Fruit fly (Drosophila melanogaster): ENCODE data around the gene Ir68a.
A peak's percentile ranks its signal among the peaks of the same experiment; 100 is the strongest.

Gene Ir68a

DNA sequence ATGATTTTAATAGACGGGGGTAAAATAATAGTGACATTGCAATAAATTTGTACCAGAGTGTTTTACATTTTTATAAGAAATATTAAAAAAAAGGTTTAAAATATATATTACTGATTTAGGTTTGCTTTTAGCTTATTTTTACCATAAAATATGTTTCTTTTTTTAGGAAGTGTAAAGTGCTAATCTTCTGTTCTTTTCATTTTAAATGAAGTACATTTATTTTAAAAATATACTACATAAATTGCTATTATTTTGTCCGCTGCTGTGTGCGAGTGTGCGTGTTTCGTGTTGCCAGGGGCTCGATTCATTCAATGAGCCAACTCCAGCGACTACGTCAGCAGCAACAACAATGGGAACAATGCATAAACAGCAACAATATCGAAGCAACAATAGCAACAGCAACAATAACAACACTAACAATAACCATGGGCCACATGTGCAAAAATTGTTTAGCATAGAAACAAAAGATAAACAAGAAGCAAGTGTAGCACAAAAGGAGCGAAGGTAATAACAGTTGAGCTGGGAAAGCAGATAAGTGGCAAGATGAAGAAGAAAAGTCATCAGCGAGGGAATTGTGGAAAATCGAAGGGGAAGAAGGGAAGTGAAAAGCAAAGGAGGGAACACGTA is 25.6 kb upstream of the Ir68a start (continued):
- no peak for TF ChIP-seq CG1832 (GFP tag; optimal IDR thresholded peaks at IDR 0.05)
- TF ChIP-seq CG4404 (GFP tag; IDR thresholded peaks at IDR 0.05), result peak; percentile 71
- peak; percentile 93 for TF ChIP-seq Abd-B (GFP tag; optimal IDR thresholded peaks at IDR 0.05)
- TF ChIP-seq CG3281 (GFP tag; optimal IDR thresholded peaks at IDR 0.05), result peak; percentile 80
- TF ChIP-seq nmo (GFP tag; optimal IDR thresholded peaks at IDR 0.05), result peak; percentile 97
- peak; percentile 61 for TF ChIP-seq cato (GFP tag; optimal IDR thresholded peaks at IDR 0.05; ENCODE audit: borderline replicate concordance)
- peak; percentile 83 for TF ChIP-seq ranshi (GFP tag; IDR thresholded peaks at IDR 0.05)
- TF ChIP-seq mirr (GFP tag; optimal IDR thresholded peaks at IDR 0.05), result no peak
- peak; percentile 93 for TF ChIP-seq tap (tag; optimal IDR thresholded peaks at IDR 0.05)
- no peak for TF ChIP-seq Hmx (GFP tag; optimal IDR thresholded peaks at IDR 0.05)
- no peak for TF ChIP-seq tx (GFP tag; optimal IDR thresholded peaks at IDR 0.05)
- TF ChIP-seq Hand (GFP tag; optimal IDR thresholded peaks at IDR 0.05), result peak; percentile 73
- TF ChIP-seq CoRest (tag; optimal IDR thresholded peaks at IDR 0.05), result peak; percentile 95
- no peak for TF ChIP-seq CG10543 (GFP tag; optimal IDR thresholded peaks at IDR 0.05)
- TF ChIP-seq slp2 (GFP tag; optimal IDR thresholded peaks at IDR 0.05), result no peak
- TF ChIP-seq CG4617 (GFP tag; optimal IDR thresholded peaks at IDR 0.05; ENCODE audit: borderline replicate concordance), result peak; percentile 40
- TF ChIP-seq CG9817 (tag; optimal IDR thresholded peaks at IDR 0.05), result peak; percentile 79
- peak; percentile 71 for TF ChIP-seq CG15011 (GFP tag; optimal IDR thresholded peaks at IDR 0.05)
- peak; percentile 93 for TF ChIP-seq vvl (GFP tag; IDR thresholded peaks at IDR 0.05)
- peak; percentile 88 for TF ChIP-seq sim (GFP tag; IDR thresholded peaks at IDR 0.05)
- peak; percentile 74 for TF ChIP-seq Nf-YB (GFP tag; optimal IDR thresholded peaks at IDR 0.05)
- TF ChIP-seq Dbx (GFP tag; IDR thresholded peaks at IDR 0.05), result peak; percentile 49; the same call in 2 of the 3 replicates
- 0 out of 3 replicates have a peak, but pooled peaks have one; percentile 59 for TF ChIP-seq gce (GFP tag; IDR thresholded peaks at IDR 0.05)
- TF ChIP-seq jigr1 (GFP tag; IDR thresholded peaks at IDR 0.05), result peak; percentile 51; the same call in 2 of the 3 replicates
- no peak for TF ChIP-seq Dip3 (GFP tag; optimal IDR thresholded peaks at IDR 0.05)
- no peak for TF ChIP-seq Lpt (GFP tag; optimal IDR thresholded peaks at IDR 0.05)
- peak in 1 of 3 experiments; percentile 80 for TF ChIP-seq Stat92E (GFP tag; optimal IDR thresholded peaks at IDR 0.05)
- TF ChIP-seq CG14965 (GFP tag; optimal IDR thresholded peaks at IDR 0.05; ENCODE audit: borderline replicate concordance), result no peak
- no peak for TF ChIP-seq Gsc (GFP tag; IDR thresholded peaks at IDR 0.05)
- no peak for TF ChIP-seq CG11456 (GFP tag; IDR thresholded peaks at IDR 0.05)
- TF ChIP-seq kah (GFP tag; optimal IDR thresholded peaks at IDR 0.05), result peak; percentile 86
- peak; percentile 3 for TF ChIP-seq bab2 (GFP tag; optimal IDR thresholded peaks at IDR 0.05)
- TF ChIP-seq chinmo (GFP tag; IDR thresholded peaks at IDR 0.05; ENCODE audit: partially characterized antibody), result no peak
- TF ChIP-seq ato (GFP tag; IDR thresholded peaks at IDR 0.05; ENCODE audit: partially characterized antibody), result no peak
- peak; percentile 46; the same call in 1 of the 2 replicates for TF ChIP-seq CG6272 (GFP tag; IDR thresholded peaks at IDR 0.05)
- no peak for TF ChIP-seq schlank (tag; optimal IDR thresholded peaks at IDR 0.05)
- TF ChIP-seq gsb-n (tag; optimal IDR thresholded peaks at IDR 0.05), result peak; percentile 88
- peak; percentile 69 for TF ChIP-seq CG10462 (GFP tag; optimal IDR thresholded peaks at IDR 0.05)
- peak; percentile 92 for TF ChIP-seq D19A (tag; optimal IDR thresholded peaks at IDR 0.05)
- TF ChIP-seq row (GFP tag; IDR thresholded peaks at IDR 0.05), result peak; percentile 81
- TF ChIP-seq CG7556 (GFP tag; optimal IDR thresholded peaks at IDR 0.05), result peak; percentile 87
- TF ChIP-seq Taf1 (GFP tag; IDR thresholded peaks at IDR 0.05), result no peak
- peak; percentile 66 for TF ChIP-seq CG1529 (GFP tag; optimal IDR thresholded peaks at IDR 0.05)
- TF ChIP-seq CG2875 (GFP tag; optimal IDR thresholded peaks at IDR 0.05), result peak; percentile 67
- TF ChIP-seq unpg (GFP tag; optimal IDR thresholded peaks at IDR 0.05), result peak; percentile 91
- peak; percentile 64 for TF ChIP-seq CG4328 (GFP tag; optimal IDR thresholded peaks at IDR 0.05)
- peak; percentile 46; the same call in 1 of the 2 replicates for TF ChIP-seq gsb (GFP tag; IDR thresholded peaks at IDR 0.05)
- 0 out of 2 replicates have a peak, but pooled peaks have one; percentile 45 for TF ChIP-seq bowl (GFP tag; IDR thresholded peaks at IDR 0.05)
- TF ChIP-seq CG10431 (GFP tag; optimal IDR thresholded peaks at IDR 0.05), result peak; percentile 42

Data from whole organism, embryonic.